Fruit fly (Drosophila melanogaster): ENCODE results near the gene Wnt10.

Gene Wnt10

DNA sequence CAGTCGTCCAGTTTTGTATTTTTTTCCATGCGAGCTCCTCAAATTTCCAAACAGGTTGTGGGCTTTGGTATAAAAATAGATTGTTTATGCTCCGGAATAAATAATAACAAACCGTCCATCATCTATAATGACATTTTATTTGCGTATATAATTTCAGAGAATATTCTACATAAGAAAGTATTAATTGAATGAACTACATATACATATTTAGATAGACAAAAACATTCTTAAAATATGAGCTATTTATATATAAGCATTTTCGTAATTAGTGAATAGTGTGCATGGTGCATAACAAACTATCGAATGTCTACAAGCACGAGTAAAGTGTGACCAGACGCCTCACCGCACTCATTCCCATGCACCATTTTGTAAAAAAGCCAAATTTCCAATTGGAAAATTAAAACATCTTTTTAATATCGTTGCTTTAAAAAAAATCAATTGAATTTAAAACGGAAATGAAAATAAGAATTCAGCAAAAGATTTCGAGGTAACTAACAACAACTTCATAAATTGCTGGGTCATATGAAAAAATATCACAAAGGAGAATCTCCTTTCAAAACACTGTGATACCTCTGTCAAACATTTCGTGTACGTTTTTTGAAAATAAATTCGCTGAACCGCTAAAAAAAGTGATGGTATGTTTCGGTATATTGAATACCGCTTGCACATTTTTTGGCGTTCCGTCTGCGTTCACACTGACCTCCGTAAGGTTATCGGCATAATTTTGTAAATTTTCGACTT lies 63.3 kb downstream of the Wnt10 start, which contains the start of gene muc (continued):
- TF ChIP-seq salm (tag; optimal IDR thresholded peaks at IDR 0.05), result no peak
- no peak for TF ChIP-seq TFAM (GFP tag; optimal IDR thresholded peaks at IDR 0.05)
- peak; percentile 44 for TF ChIP-seq Fer3 (tag; optimal IDR thresholded peaks at IDR 0.05)
- peak; percentile 33 for TF ChIP-seq Sox102F (GFP tag; optimal IDR thresholded peaks at IDR 0.05)
- TF ChIP-seq CG13624 (GFP tag; optimal IDR thresholded peaks at IDR 0.05), result peak; percentile 15
- TF ChIP-seq dati (GFP tag; IDR thresholded peaks at IDR 0.05), result no peak
- TF ChIP-seq Nf-YB (GFP tag; optimal IDR thresholded peaks at IDR 0.05), result no peak
- TF ChIP-seq exex (tag; optimal IDR thresholded peaks at IDR 0.05), result no peak
- peak; percentile 26 for TF ChIP-seq nerfin-2 (GFP tag; IDR thresholded peaks at IDR 0.05; ENCODE audit: partially characterized antibody)
- no peak for TF ChIP-seq D (optimal IDR thresholded peaks at IDR 0.05)
- no peak for TF ChIP-seq D (GFP tag; optimal IDR thresholded peaks at IDR 0.05)
- TF ChIP-seq grn (GFP tag; optimal IDR thresholded peaks at IDR 0.05), result no peak
- TF ChIP-seq CG4707 (GFP tag; optimal IDR thresholded peaks at IDR 0.05), result no peak
- peak; percentile 65 for TF ChIP-seq nmo (GFP tag; optimal IDR thresholded peaks at IDR 0.05)
- TF ChIP-seq kah (GFP tag; optimal IDR thresholded peaks at IDR 0.05), result peak; percentile 80
- no peak for TF ChIP-seq tx (GFP tag; optimal IDR thresholded peaks at IDR 0.05)
- TF ChIP-seq peb (GFP tag; IDR thresholded peaks at IDR 0.05), result no peak
- peak; percentile 8 for TF ChIP-seq CG10543 (GFP tag; optimal IDR thresholded peaks at IDR 0.05)
- TF ChIP-seq CG3065 (GFP tag; optimal IDR thresholded peaks at IDR 0.05), result no peak
- TF ChIP-seq pros (GFP tag; optimal IDR thresholded peaks at IDR 0.05), result no peak
- peak; percentile 41 for TF ChIP-seq CG8924 (tag; optimal IDR thresholded peaks at IDR 0.05)
- TF ChIP-seq Blimp-1 (GFP tag; optimal IDR thresholded peaks at IDR 0.05), result peak; percentile 21
- no peak for TF ChIP-seq CG8359 (GFP tag; optimal IDR thresholded peaks at IDR 0.05; ENCODE audit: borderline replicate concordance)
- TF ChIP-seq Camta (GFP tag; optimal IDR thresholded peaks at IDR 0.05), result peak; percentile 29
- no peak for TF ChIP-seq CG1529 (GFP tag; optimal IDR thresholded peaks at IDR 0.05)
- TF ChIP-seq tll (GFP tag; optimal IDR thresholded peaks at IDR 0.05), result no peak
- TF ChIP-seq fru (optimal IDR thresholded peaks at IDR 0.05), result no peak
- TF ChIP-seq CG15514 (GFP tag; optimal IDR thresholded peaks at IDR 0.05), result peak; percentile 42
- TF ChIP-seq sens (GFP tag), result peak; percentile 90
- no peak for TF ChIP-seq CG15073 (GFP tag; optimal IDR thresholded peaks at IDR 0.05)
- TF ChIP-seq Stat92E (GFP tag; optimal IDR thresholded peaks at IDR 0.05), result peak in 1 of 3 experiments; percentile 78
- no peak for TF ChIP-seq CG4854 (GFP tag; optimal IDR thresholded peaks at IDR 0.05)
- no peak for TF ChIP-seq CG11723 (GFP tag; optimal IDR thresholded peaks at IDR 0.05)
- TF ChIP-seq CG31365 (tag; optimal IDR thresholded peaks at IDR 0.05), result no peak
- no peak for TF ChIP-seq CG8281 (tag; optimal IDR thresholded peaks at IDR 0.05)
- no peak for TF ChIP-seq ab (GFP tag; optimal IDR thresholded peaks at IDR 0.05)
- TF ChIP-seq CG31224 (GFP tag; IDR thresholded peaks at IDR 0.05), result peak; percentile 33; the same call in 1 of the 2 replicates
- no peak for TF ChIP-seq ase (GFP tag; IDR thresholded peaks at IDR 0.05)
- peak; percentile 54 for TF ChIP-seq Myb (GFP tag; optimal IDR thresholded peaks at IDR 0.05)
- TF ChIP-seq ewg (GFP tag; optimal IDR thresholded peaks at IDR 0.05), result no peak
- TF ChIP-seq fd64A (GFP tag; optimal IDR thresholded peaks at IDR 0.05), result no peak
- no peak for TF ChIP-seq rib (GFP tag; IDR thresholded peaks at IDR 0.05)
- peak; percentile 11 for TF ChIP-seq D19B (GFP tag; optimal IDR thresholded peaks at IDR 0.05)
- peak; percentile 53 for TF ChIP-seq CG2678 (tag; optimal IDR thresholded peaks at IDR 0.05)
- TF ChIP-seq CG7786 (GFP tag; optimal IDR thresholded peaks at IDR 0.05), result no peak
- no peak for TF ChIP-seq CG12236 (GFP tag; optimal IDR thresholded peaks at IDR 0.05)
- no peak for TF ChIP-seq CTCF (GFP tag; optimal IDR thresholded peaks at IDR 0.05)
- TF ChIP-seq danr (GFP tag; IDR thresholded peaks at IDR 0.05), result no peak
- peak in 2 of 3 experiments; percentile 52 to 92 for TF ChIP-seq lola (GFP tag; optimal IDR thresholded peaks at IDR 0.05)
- TF ChIP-seq gcm2 (GFP tag; optimal IDR thresholded peaks at IDR 0.05), result no peak
